Fruit fly (Drosophila melanogaster) whole organism, prepupa: ENCODE data around the gene chp.
A peak's percentile ranks its signal among the peaks of the same experiment; 100 is the strongest.

Experiments
- Blimp-1 ChIP-seq: fragments of 200-800 bp; sonication (Bioruptor generic); optimal IDR thresholded peaks from 3 replicates; lab custom pipeline; 2017; ENCODE audit warnings: missing biosample characterization, missing genetic modification characterization, mild to moderate bottlenecking, moderate library complexity, missing genetic modification reagents
- CG10631 ChIP-seq: fragments of 200-800 bp; sonication (Bioruptor generic); optimal IDR thresholded peaks from 2 replicates; lab custom pipeline; 2016; ENCODE audit warnings: missing biosample characterization, missing genetic modification characterization
- CG10669 ChIP-seq: fragments of 200-800 bp; sonication (Bioruptor generic); optimal IDR thresholded peaks from 3 replicates; lab custom pipeline; 2018; ENCODE audit warnings: missing biosample characterization, mild to moderate bottlenecking, missing genetic modification characterization, moderate library complexity
- CG11294 ChIP-seq: fragments of 200-800 bp; sonication (Bioruptor generic); IDR thresholded peaks from 2 replicates; pipeline ENCODE4 v1.3.6; 2022; ENCODE audit warnings: missing biosample characterization, missing genetic modification characterization
- CG11762 ChIP-seq: fragments of 200-800 bp; sonication (Bioruptor generic); optimal IDR thresholded peaks from 3 replicates; lab custom pipeline; 2016; ENCODE audit warnings: missing biosample characterization, missing genetic modification characterization; ENCODE audit not compliant: insufficient read depth
- CG11902 ChIP-seq: fragments of 200-800 bp; sonication (Bioruptor generic); optimal IDR thresholded peaks from 3 replicates; lab custom pipeline; 2016; ENCODE audit warnings: missing biosample characterization, missing genetic modification characterization
- CG15336 ChIP-seq: fragments of 200-800 bp; sonication (Bioruptor generic); IDR thresholded peaks from 2 replicates; pipeline ENCODE4 v1.3.6; 2022; ENCODE audit warnings: missing biosample characterization, missing genetic modification characterization
- CG1621 ChIP-seq: fragments of 200-800 bp; sonication (Bioruptor generic); optimal IDR thresholded peaks from 3 replicates; lab custom pipeline; 2018; ENCODE audit warnings: missing biosample characterization, mild to moderate bottlenecking, missing genetic modification characterization
- CG16779 ChIP-seq: fragments of 200-800 bp; sonication (Bioruptor generic); optimal IDR thresholded peaks from 3 replicates; lab custom pipeline; 2017; ENCODE audit warnings: missing biosample characterization, mild to moderate bottlenecking, missing genetic modification characterization
- CG3032 ChIP-seq: fragments of 200-800 bp; optimal IDR thresholded peaks from 2 replicates; lab custom pipeline; 2019; ENCODE audit warnings: missing biosample characterization, mild to moderate bottlenecking, missing genetic modification characterization, moderate library complexity
- CG31627 ChIP-seq: fragments of 200-800 bp; sonication (Bioruptor generic); optimal IDR thresholded peaks from 3 replicates; lab custom pipeline; 2016; ENCODE audit warnings: missing biosample characterization, missing genetic modification characterization
- CG32006 ChIP-seq: fragments of 200-800 bp; sonication (Bioruptor generic); optimal IDR thresholded peaks from 3 replicates; lab custom pipeline; 2017; ENCODE audit warnings: missing biosample characterization, mild to moderate bottlenecking, missing genetic modification characterization
- CG34406 ChIP-seq: fragments of 200-800 bp; sonication (Bioruptor generic); optimal IDR thresholded peaks from 3 replicates; lab custom pipeline; 2016; ENCODE audit warnings: missing biosample characterization, missing genetic modification characterization
- CG3919 ChIP-seq: fragments of 200-800 bp; sonication (Bioruptor generic); optimal IDR thresholded peaks from 3 replicates; lab custom pipeline; 2016; ENCODE audit warnings: missing biosample characterization, missing genetic modification characterization
- CG4318 ChIP-seq: fragments of 200-800 bp; sonication (Bioruptor generic); optimal IDR thresholded peaks from 3 replicates; lab custom pipeline; 2017; ENCODE audit warnings: missing biosample characterization, mild to moderate bottlenecking, missing genetic modification characterization
- CG6163 ChIP-seq: fragments of 200-800 bp; sonication (Bioruptor generic); IDR thresholded peaks from 3 replicates; pipeline ENCODE4 v1.3.6; 2022; ENCODE audit warnings: missing biosample characterization, missing genetic modification characterization
- CG6276 ChIP-seq: fragments of 200-800 bp; sonication (Bioruptor generic); optimal IDR thresholded peaks from 2 replicates; lab custom pipeline; 2017; ENCODE audit warnings: missing biosample characterization, mild to moderate bottlenecking, missing genetic modification characterization
- CG6808 ChIP-seq: fragments of 200-800 bp; sonication (Bioruptor generic); optimal IDR thresholded peaks from 3 replicates; lab custom pipeline; 2017; ENCODE audit warnings: missing biosample characterization, missing genetic modification characterization, mild to moderate bottlenecking, moderate library complexity, missing genetic modification reagents
- CG8119 ChIP-seq: fragments of 200-800 bp; sonication (Bioruptor generic); IDR thresholded peaks from 3 replicates; pipeline ENCODE4 v1.3.6; 2022; ENCODE audit warnings: missing biosample characterization, missing genetic modification characterization
- CG8632 ChIP-seq: fragments of 200-800 bp; sonication (Bioruptor generic); optimal IDR thresholded peaks from 3 replicates; lab custom pipeline; 2016; ENCODE audit warnings: missing biosample characterization, missing genetic modification characterization
- CG9139 ChIP-seq: fragments of 200-800 bp; sonication (Bioruptor generic); optimal IDR thresholded peaks from 3 replicates; lab custom pipeline; 2017; ENCODE audit warnings: missing biosample characterization, mild to moderate bottlenecking, missing genetic modification characterization
- Eip78C ChIP-seq: fragments of 200-800 bp; sonication (Bioruptor generic); peaks from one replicate; lab custom pipeline; 2016; ENCODE audit warnings: missing biosample characterization, missing genetic modification characterization
- Eip93F ChIP-seq: fragments of 200-800 bp; sonication (Bioruptor generic); optimal IDR thresholded peaks from 2 replicates; lab custom pipeline; 2016; ENCODE audit warnings: missing biosample characterization, mild to moderate bottlenecking, missing genetic modification characterization
- Ets21C ChIP-seq: fragments of 200-800 bp; sonication (Bioruptor generic); optimal IDR thresholded peaks from 3 replicates; lab custom pipeline; 2016; ENCODE audit warnings: missing biosample characterization, missing genetic modification characterization
- Ets96B ChIP-seq: fragments of 200-800 bp; optimal IDR thresholded peaks from 2 replicates; lab custom pipeline; 2019; ENCODE audit warnings: missing biosample characterization, mild to moderate bottlenecking, missing genetic modification characterization, moderate library complexity
- Gug ChIP-seq: fragments of 200-800 bp; sonication (Bioruptor generic); IDR thresholded peaks from 2 replicates; pipeline ENCODE4 v1.3.6; 2022; ENCODE audit warnings: missing biosample characterization, missing genetic modification characterization
- Hr38 ChIP-seq: sonication (Bioruptor generic); optimal IDR thresholded peaks from 2 replicates; lab custom pipeline; 2016; ENCODE audit warnings: missing biosample characterization, missing genetic modification characterization
- Hr39 ChIP-seq: fragments of 200-800 bp; sonication (Bioruptor generic); optimal IDR thresholded peaks from 2 replicates; lab custom pipeline; 2016; ENCODE audit warnings: missing biosample characterization, missing genetic modification characterization
- Hr4 ChIP-seq: fragments of 200-800 bp; sonication (Bioruptor generic); optimal IDR thresholded peaks from 3 replicates; lab custom pipeline; 2016; ENCODE audit warnings: missing biosample characterization, missing genetic modification characterization
- Lpt ChIP-seq: fragments of 200-800 bp; sonication (Bioruptor generic); optimal IDR thresholded peaks from 3 replicates; lab custom pipeline; 2016; ENCODE audit warnings: missing biosample characterization, missing genetic modification characterization
- OdsH ChIP-seq: fragments of 200-800 bp; sonication (Bioruptor generic); optimal IDR thresholded peaks from 3 replicates; lab custom pipeline; 2016; ENCODE audit warnings: missing biosample characterization, missing genetic modification characterization
- Sox14 ChIP-seq: fragments of 200-800 bp; sonication (Bioruptor generic); optimal IDR thresholded peaks from 3 replicates; lab custom pipeline; 2016; ENCODE audit warnings: missing biosample characterization, missing genetic modification characterization
- acj6 ChIP-seq: fragments of 200-800 bp; sonication (Bioruptor generic); optimal IDR thresholded peaks from 3 replicates; lab custom pipeline; 2016; ENCODE audit warnings: missing biosample characterization, missing genetic modification characterization
- cyc ChIP-seq: fragments of 200-800 bp; sonication (Bioruptor generic); optimal IDR thresholded peaks from 3 replicates; lab custom pipeline; 2016; ENCODE audit warnings: missing biosample characterization, missing genetic modification characterization
- dac ChIP-seq: fragments of 200-800 bp; sonication (Bioruptor generic); optimal IDR thresholded peaks from 2 replicates; lab custom pipeline; 2017; ENCODE audit warnings: missing biosample characterization, mild to moderate bottlenecking, missing genetic modification characterization
- dsx ChIP-seq: fragments of 200-800 bp; optimal IDR thresholded peaks from 3 replicates; lab custom pipeline; 2019; ENCODE audit warnings: missing biosample characterization, mild to moderate bottlenecking, missing genetic modification characterization, moderate library complexity; ENCODE audit not compliant: poor library complexity, severe bottlenecking
- eg ChIP-seq: fragments of 200-800 bp; sonication (Bioruptor generic); IDR thresholded peaks from 3 replicates; pipeline ENCODE4 v1.3.6; 2022; ENCODE audit warnings: missing biosample characterization, missing genetic modification characterization
- esn ChIP-seq: fragments of 200-800 bp; sonication (Bioruptor generic); optimal IDR thresholded peaks from 2 replicates; lab custom pipeline; 2016; ENCODE audit warnings: missing biosample characterization, mild to moderate bottlenecking, missing genetic modification characterization, moderate library complexity
- fd59A ChIP-seq: fragments of 200-800 bp; sonication (Bioruptor generic); optimal IDR thresholded peaks from 2 replicates; lab custom pipeline; 2017; ENCODE audit warnings: missing biosample characterization, mild to moderate bottlenecking, missing genetic modification characterization, missing genetic modification reagents
- fd85E ChIP-seq: fragments of 200-800 bp; sonication (Bioruptor generic); optimal IDR thresholded peaks from 3 replicates; lab custom pipeline; 2016; ENCODE audit warnings: missing biosample characterization, missing genetic modification characterization
- fkh ChIP-seq: fragments of 200-800 bp; sonication (Bioruptor generic); optimal IDR thresholded peaks from 3 replicates; lab custom pipeline; 2017; ENCODE audit warnings: missing biosample characterization, mild to moderate bottlenecking, missing genetic modification characterization, moderate library complexity
- lz ChIP-seq: fragments of 200-800 bp; sonication (Bioruptor generic); optimal IDR thresholded peaks from 3 replicates; lab custom pipeline; 2016; ENCODE audit warnings: missing biosample characterization, missing genetic modification characterization
- net ChIP-seq: fragments of 200-800 bp; sonication (Bioruptor generic); optimal IDR thresholded peaks from 3 replicates; lab custom pipeline; 2016; ENCODE audit warnings: missing biosample characterization, missing genetic modification characterization
- pdm3 ChIP-seq: fragments of 200-800 bp; sonication (Bioruptor generic); optimal IDR thresholded peaks from 3 replicates; lab custom pipeline; 2016; ENCODE audit warnings: missing biosample characterization, missing genetic modification characterization
- svp ChIP-seq: fragments of 200-800 bp; sonication (Bioruptor generic); peaks from one replicate; lab custom pipeline; 2016; ENCODE audit warnings: missing biosample characterization, missing genetic modification characterization
- topi ChIP-seq: fragments of 200-800 bp; sonication (Bioruptor generic); optimal IDR thresholded peaks from 3 replicates; lab custom pipeline; 2016; ENCODE audit warnings: missing biosample characterization, missing genetic modification characterization
- vri ChIP-seq: fragments of 200-800 bp; sonication (Bioruptor generic); optimal IDR thresholded peaks from 3 replicates; lab custom pipeline; 2016; ENCODE audit warnings: missing biosample characterization, mild to moderate bottlenecking, missing genetic modification characterization

Gene chp

dm6 chr3R:31252093-31252962 lies 41.8 kb upstream of the chp start, which contains the start of the genes qless and mRpL32:
Gene qless, minus strand, starts transcription at chr3R:31252608.
Gene mRpL32, plus strand, starts transcription at chr3R:31252872.
- TF ChIP-seq Lpt (GFP tag; lab: Kevin White, UChicago) (peak; percentile 51), Eip93F (no peak), CG15336 (peak; percentile 12; the same call in 1 of the 2 replicates), lz (GFP tag; lab: Kevin White, UChicago) (peak; percentile 65), CG3032 (peak; percentile 74), fd85E (GFP tag; lab: Kevin White, UChicago) (no peak), CG9139 (no peak), Hr39 (GFP tag; lab: Kevin White, UChicago) (peak; percentile 54), esn (GFP tag; lab: Kevin White, UChicago) (peak; percentile 54), Hr38 (GFP tag; lab: Kevin White, UChicago) (no peak), eg (peak; percentile 85), fd59A (GFP tag; lab: Kevin White, UChicago) (no peak), Ets96B (tag; lab: Kevin White, UChicago) (peak; percentile 20), net (GFP tag; lab: Kevin White, UChicago) (no peak), Gug (GFP tag; lab: Robert Waterston, UW) (peak; percentile 45; the same call in 1 of the 2 replicates), CG32006 (GFP tag; lab: Kevin White, UChicago) (no peak), CG10631 (GFP tag; lab: Kevin White, UChicago) (peak; percentile 61), dac (GFP tag; lab: Kevin White, UChicago) (no peak), Ets21C (GFP tag; lab: Kevin White, UChicago) (peak; percentile 36), CG11294 (peak; percentile 31; the same call in 1 of the 2 replicates), vri (GFP tag; lab: Kevin White, UChicago) (peak; percentile 81), CG6163 (GFP tag; lab: Robert Waterston, UW) (peak; percentile 43; the same call in 2 of the 3 replicates), CG11902 (peak; percentile 21), Eip78C (GFP tag; lab: Kevin White, UChicago) (peak; percentile 80), OdsH (GFP tag; lab: Kevin White, UChicago) (peak; percentile 33), CG16779 (tag; lab: Kevin White, UChicago) (no peak), acj6 (no peak), fkh (no peak), CG11762 (no peak), CG10669 (GFP tag; lab: Kevin White, UChicago) (no peak), topi (GFP tag; lab: Kevin White, UChicago) (peak; percentile 59), CG8119 (GFP tag; lab: Robert Waterston, UW) (no peak), CG1621 (no peak), Sox14 (no peak), Hr4 (GFP tag; lab: Kevin White, UChicago) (peak; percentile 26), CG8632 (GFP tag; lab: Kevin White, UChicago) (no peak), cyc (GFP tag; lab: Kevin White, UChicago) (peak; percentile 78), CG31627 (GFP tag; lab: Kevin White, UChicago) (peak; percentile 47), CG6276 (GFP tag; lab: Kevin White, UChicago) (no peak)

DNA sequence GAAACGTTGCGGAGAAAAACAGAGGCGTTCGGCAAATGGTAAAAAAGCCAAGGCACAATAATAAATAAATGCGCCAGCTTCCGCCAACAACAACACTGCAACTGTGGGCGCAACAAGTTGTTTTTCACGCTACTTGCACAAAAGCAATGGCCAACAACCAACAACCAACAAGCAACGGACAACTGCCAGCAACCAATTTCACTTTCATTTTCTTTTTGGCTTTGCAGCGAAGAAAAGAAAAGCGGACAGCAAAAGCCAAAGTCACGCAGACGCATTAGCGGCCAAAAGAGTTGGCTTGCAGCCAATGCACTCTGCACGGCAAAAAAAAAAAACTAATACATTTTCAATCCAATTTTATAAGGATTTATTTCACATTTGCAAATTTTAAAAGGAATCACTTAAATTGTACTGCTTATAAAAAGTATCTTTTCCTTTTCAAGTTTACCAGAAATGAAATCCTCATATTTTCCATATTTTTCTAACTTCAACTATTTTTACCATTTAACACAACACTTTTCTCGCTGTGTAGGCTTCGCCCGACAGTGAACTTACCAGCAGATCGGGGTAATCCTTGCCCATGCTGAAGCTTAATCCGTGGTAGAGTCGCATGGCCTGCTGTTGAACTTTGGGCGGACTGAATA lies 40.7 kb upstream of the chp start:
- no peak for TF ChIP-seq CG16779 (tag; lab: Kevin White, UChicago)
- no peak for TF ChIP-seq Ets21C (GFP tag; lab: Kevin White, UChicago)
- peak; percentile 1 for TF ChIP-seq Blimp-1 (GFP tag; lab: Kevin White, UChicago)
- TF ChIP-seq CG8119 (GFP tag; lab: Robert Waterston, UW): peak; percentile 87
- TF ChIP-seq CG34406 (GFP tag; lab: Kevin White, UChicago): peak; percentile 31
- TF ChIP-seq svp (GFP tag; lab: Kevin White, UChicago): no peak
- peak; percentile 65 for TF ChIP-seq CG4318 (GFP tag; lab: Kevin White, UChicago)
- 0 out of 2 replicates have a peak, but pooled peaks have one; percentile 50 for TF ChIP-seq CG11294
- TF ChIP-seq CG3919 (GFP tag; lab: Kevin White, UChicago): no peak
- no peak for TF ChIP-seq dsx (GFP tag; lab: Kevin White, UChicago)
- TF ChIP-seq Hr39 (GFP tag; lab: Kevin White, UChicago): no peak
- TF ChIP-seq CG31627 (GFP tag; lab: Kevin White, UChicago): no peak
- peak; percentile 80 for TF ChIP-seq eg
- peak; percentile 44 for TF ChIP-seq OdsH (GFP tag; lab: Kevin White, UChicago)
- TF ChIP-seq CG32006 (GFP tag; lab: Kevin White, UChicago): peak; percentile 88
- peak; percentile 1 for TF ChIP-seq topi (GFP tag; lab: Kevin White, UChicago)
- TF ChIP-seq CG6163 (GFP tag; lab: Robert Waterston, UW): peak; percentile 57
- peak; percentile 85 for TF ChIP-seq Eip78C (GFP tag; lab: Kevin White, UChicago)
- peak; percentile 92 for TF ChIP-seq Hr4 (GFP tag; lab: Kevin White, UChicago)
- peak; percentile 61 for TF ChIP-seq net (GFP tag; lab: Kevin White, UChicago)
- no peak for TF ChIP-seq CG6808 (GFP tag; lab: Kevin White, UChicago)
- peak; percentile 52 for TF ChIP-seq pdm3 (GFP tag; lab: Kevin White, UChicago)
